Worm (Caenorhabditis elegans): ENCODE results near the gene fbxc-20.

- TF ChIP-seq dao-5 (tag; optimal IDR thresholded peaks at IDR 0.05): no peak
- TF ChIP-seq him-1 (tag; optimal IDR thresholded peaks at IDR 0.05): no peak
These were observed 33.6 kb downstream of the fbxc-20 start for ce11 chrII:2452492-2452891.
